Worm (Caenorhabditis elegans): Measurements from ENCODE around the gene M04B2.4.

Gene M04B2.4

DNA sequence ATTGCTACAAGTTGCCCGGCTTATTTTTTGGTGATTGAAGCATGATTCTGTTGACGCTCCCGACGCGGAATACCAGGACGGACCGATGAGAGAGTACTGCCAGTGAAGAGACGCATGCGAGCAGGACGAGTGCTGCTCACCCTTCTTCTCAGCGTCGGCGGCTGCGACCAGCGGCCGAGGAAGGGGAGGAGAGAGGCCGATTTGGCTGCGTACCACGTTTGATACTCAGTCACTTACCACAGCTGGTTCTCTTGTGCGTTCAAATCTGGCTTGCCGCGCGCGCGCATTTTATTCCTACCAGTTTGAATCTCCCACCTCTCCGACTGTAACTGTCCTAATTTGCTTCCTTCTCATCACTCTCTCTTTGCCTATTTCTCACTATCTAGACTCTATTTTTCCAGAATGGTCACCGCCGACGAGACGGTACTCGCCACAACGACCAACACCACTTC, 3.4 kb upstream of the M04B2.4 start, which contains the start of gene mep-1 (continued):
- TF ChIP-seq let-607 (tag; optimal IDR thresholded peaks at IDR 0.05): no peak
- TF ChIP-seq him-1 (tag; optimal IDR thresholded peaks at IDR 0.05): no peak
- TF ChIP-seq egl-44 (GFP tag; IDR thresholded peaks at IDR 0.05): no peak
- no peak for TF ChIP-seq hmg-20 (GFP tag; IDR thresholded peaks at IDR 0.05)
- no peak for TF ChIP-seq tlf-1 (GFP tag; optimal IDR thresholded peaks at IDR 0.05)
- peak; percentile 1 for TF ChIP-seq dpl-1 (GFP tag; optimal IDR thresholded peaks at IDR 0.05)
- TF ChIP-seq ztf-25 (GFP tag; IDR thresholded peaks at IDR 0.05): no peak
- TF ChIP-seq let-526 (GFP tag; IDR thresholded peaks at IDR 0.05): no peak
- TF ChIP-seq F57A8.1 (GFP tag; optimal IDR thresholded peaks at IDR 0.05): no peak
- peak; percentile 41 for TF ChIP-seq F52B5.7 (tag; optimal IDR thresholded peaks at IDR 0.05)
- TF ChIP-seq rcor-1 (GFP tag; IDR thresholded peaks at IDR 0.05): 0 out of 2 replicates have a peak, but pooled peaks have one; percentile 23
- no peak for TF ChIP-seq F39B2.1 (GFP tag; IDR thresholded peaks at IDR 0.05)
- TF ChIP-seq ztf-18 (tag; optimal IDR thresholded peaks at IDR 0.05): no peak
- TF ChIP-seq bed-2 (GFP tag; IDR thresholded peaks at IDR 0.05): no peak
- TF ChIP-seq F23B12.7 (tag; optimal IDR thresholded peaks at IDR 0.05; ENCODE audit: insufficient read depth): no peak
- no peak for TF ChIP-seq B0336.3 (GFP tag; IDR thresholded peaks at IDR 0.05)
- no peak for TF ChIP-seq B0035.1 (tag; optimal IDR thresholded peaks at IDR 0.05)
- TF ChIP-seq athp-1 (tag; optimal IDR thresholded peaks at IDR 0.05): peak; percentile 8
- no peak for TF ChIP-seq lsy-27 (tag; optimal IDR thresholded peaks at IDR 0.05; ENCODE audit: borderline replicate concordance, insufficient read depth)
- TF ChIP-seq F10E7.11 (tag; optimal IDR thresholded peaks at IDR 0.05): no peak
- TF ChIP-seq nfya-1 (tag; optimal IDR thresholded peaks at IDR 0.05; ENCODE audit: borderline replicate concordance, insufficient read depth): no peak
- no peak for TF ChIP-seq unc-130 (GFP tag; optimal IDR thresholded peaks at IDR 0.05)
- TF ChIP-seq ets-4 (GFP tag; optimal IDR thresholded peaks at IDR 0.05): no peak
- TF ChIP-seq D2030.7 (GFP tag; IDR thresholded peaks at IDR 0.05): no peak
- no peak for TF ChIP-seq ztf-6 (GFP tag; IDR thresholded peaks at IDR 0.05)
- no peak for TF ChIP-seq Y67H2A.10 (GFP tag; conservative IDR thresholded peaks at IDR 0.05)
- no peak for TF ChIP-seq fkh-3 (tag; optimal IDR thresholded peaks at IDR 0.05)
- no peak for TF ChIP-seq F55B11.4 (tag; optimal IDR thresholded peaks at IDR 0.05; ENCODE audit: borderline replicate concordance, insufficient read depth)
- no peak for TF ChIP-seq lag-1 (GFP tag; IDR thresholded peaks at IDR 0.05)
- TF ChIP-seq ceh-27 (GFP tag; optimal IDR thresholded peaks at IDR 0.05): peak; percentile 76
- TF ChIP-seq cebp-2 (GFP tag; IDR thresholded peaks at IDR 0.05): no peak
- no peak for TF ChIP-seq ceh-79 (tag; optimal IDR thresholded peaks at IDR 0.05)
- TF ChIP-seq aptf-2 (GFP tag; conservative IDR thresholded peaks at IDR 0.05): no peak
- peak; percentile 62 for TF ChIP-seq attf-5 (GFP tag; optimal IDR thresholded peaks at IDR 0.05)
- no peak for TF ChIP-seq hlh-12 (tag; optimal IDR thresholded peaks at IDR 0.05)
- no peak for TF ChIP-seq C06A6.2 (GFP tag; conservative IDR thresholded peaks at IDR 0.05)
- no peak for TF ChIP-seq sdz-38 (tag; optimal IDR thresholded peaks at IDR 0.05)
- TF ChIP-seq hmg-1.2 (GFP tag; IDR thresholded peaks at IDR 0.05): peak; percentile 92
- no peak for TF ChIP-seq ccch-3 (GFP tag; optimal IDR thresholded peaks at IDR 0.05)
- TF ChIP-seq cebp-1 (GFP tag; IDR thresholded peaks at IDR 0.05): peak; percentile 30; the same call in 1 of the 2 replicates
- peak; percentile 51 for TF ChIP-seq cebp-1 (tag; optimal IDR thresholded peaks at IDR 0.05)
- peak; percentile 98 for TF ChIP-seq zfh-2 (GFP tag; conservative IDR thresholded peaks at IDR 0.05)
- no peak for TF ChIP-seq efl-1 (GFP tag; optimal IDR thresholded peaks at IDR 0.05)
- no peak for TF ChIP-seq T26A5.8 (tag; optimal IDR thresholded peaks at IDR 0.05)
- no peak for TF ChIP-seq F37B4.10 (GFP tag; IDR thresholded peaks at IDR 0.05)
- TF ChIP-seq sea-2 (GFP tag; IDR thresholded peaks at IDR 0.05): no peak
- no peak for TF ChIP-seq ztf-3 (GFP tag; optimal IDR thresholded peaks at IDR 0.05)
- TF ChIP-seq dpff-1 (tag; optimal IDR thresholded peaks at IDR 0.05): no peak
- TF ChIP-seq mxl-1 (tag; optimal IDR thresholded peaks at IDR 0.05): peak; percentile 1
- no peak for TF ChIP-seq ekl-4 (GFP tag; IDR thresholded peaks at IDR 0.05)

Data from whole organism, young adult.